Fruit fly (Drosophila melanogaster) ovary, adult (tissue): ENCODE results near the gene mEFG1.

Source experiments
- CG17801 ChIP-seq: fragments of 200-800 bp; optimal IDR thresholded peaks from 2 replicates; lab custom pipeline; 2019; ENCODE audit warnings: missing biosample characterization, mild to moderate bottlenecking, missing genetic modification characterization, moderate library complexity; ENCODE audit not compliant: partially characterized antibody

The mEFG1 gene

dm6 chr2L:7248114-7248513 lies 25.2 kb upstream of the mEFG1 start:
- no peak for TF ChIP-seq CG17801 (GFP tag; lab: Kevin White, UChicago)

dm6 chr2L:7242240-7242793 lies 19.4 kb upstream of the mEFG1 start:
- no peak for TF ChIP-seq CG17801 (GFP tag; lab: Kevin White, UChicago)

dm6 chr2L:7241499-7241898 lies 18.6 kb upstream of the mEFG1 start:
- TF ChIP-seq CG17801 (GFP tag; lab: Kevin White, UChicago), result no peak

- TF ChIP-seq CG17801 (GFP tag; lab: Kevin White, UChicago), result no peak
These were observed 18.1 kb upstream of the mEFG1 start for dm6 chr2L:7240964-7241363.

- TF ChIP-seq CG17801 (GFP tag; lab: Kevin White, UChicago), result no peak
These were observed 17.4 kb upstream of the mEFG1 start for dm6 chr2L:7240311-7240710.

- TF ChIP-seq CG17801 (GFP tag; lab: Kevin White, UChicago), result peak; percentile 5
These were observed 16.4 kb upstream of the mEFG1 start for dm6 chr2L:7239310-7239709.

- no peak for TF ChIP-seq CG17801 (GFP tag; lab: Kevin White, UChicago)
These were observed 9.8 kb upstream of the mEFG1 start, which contains the start of gene CG43800 for dm6 chr2L:7232713-7233112. TSS of gene CG43800 (minus strand) at chr2L:7232813.

dm6 chr2L:7227434-7227833 lies 4.6 kb upstream of the mEFG1 start, which contains the start of gene CG43799:
TSS of gene CG43799 (plus strand) at chr2L:7227734.
- no peak for TF ChIP-seq CG17801 (GFP tag; lab: Kevin White, UChicago)

- TF ChIP-seq CG17801 (GFP tag; lab: Kevin White, UChicago), result no peak
These were observed 3.7 kb upstream of the mEFG1 start for dm6 chr2L:7226587-7226986.

dm6 chr2L:7219650-7220267 lies 3.1 kb downstream of the mEFG1 start, which contains the start of gene CG13784:
TSS of gene CG13784 (minus strand) at chr2L:7220033.
- peak; percentile 60 for TF ChIP-seq CG17801 (GFP tag; lab: Kevin White, UChicago)

dm6 chr2L:7219172-7219571 lies 3.7 kb downstream of the mEFG1 start:
- no peak for TF ChIP-seq CG17801 (GFP tag; lab: Kevin White, UChicago)

dm6 chr2L:7217931-7218330 lies 5.0 kb downstream of the mEFG1 start:
- TF ChIP-seq CG17801 (GFP tag; lab: Kevin White, UChicago), result peak; percentile 19

- no peak for TF ChIP-seq CG17801 (GFP tag; lab: Kevin White, UChicago)
These were observed 5.8 kb downstream of the mEFG1 start for dm6 chr2L:7217059-7217458.

- no peak for TF ChIP-seq CG17801 (GFP tag; lab: Kevin White, UChicago)
These were observed 6.6 kb downstream of the mEFG1 start for dm6 chr2L:7216272-7216671.

dm6 chr2L:7215657-7216056 lies 7.2 kb downstream of the mEFG1 start:
- no peak for TF ChIP-seq CG17801 (GFP tag; lab: Kevin White, UChicago)

- no peak for TF ChIP-seq CG17801 (GFP tag; lab: Kevin White, UChicago)
These were observed 8.0 kb downstream of the mEFG1 start for dm6 chr2L:7214885-7215284.
